Fruit fly (Drosophila melanogaster) Kc167 (cell line): ENCODE measurements around the gene CG33262.

Experiments used
- h ChIP-seq: fragments of >200 bp; optimal IDR thresholded peaks from 3 replicates; lab custom pipeline; 2018; ENCODE audit warnings: missing external identifiers
- insv ChIP-seq: fragments of >200 bp; optimal IDR thresholded peaks from 3 replicates; lab custom pipeline; 2018; ENCODE audit warnings: missing external identifiers
- psq ChIP-seq: fragments of >200 bp; optimal IDR thresholded peaks from 2 replicates; lab custom pipeline; 2017; ENCODE audit warnings: missing external identifiers

- TF ChIP-seq psq (lab: Kevin White, UChicago): no peak
- no peak for TF ChIP-seq insv (lab: Kevin White, UChicago)
- no peak for TF ChIP-seq h (lab: Kevin White, UChicago)
Observed at dm6 chr3L:13135382-13135928, 614 bp upstream of the CG33262 start.
